Fruit fly (Drosophila melanogaster) whole organism, embryonic: ENCODE data around the gene WDR79.

Experiments used
- Bgb ChIP-seq: fragments of 200-800 bp; sonication (Bioruptor generic); IDR thresholded peaks from 2 replicates; pipeline ENCODE4 v1.3.6; 2022; ENCODE audit warnings: missing biosample characterization, missing genetic modification characterization; ENCODE audit not compliant: partially characterized antibody
- CG10267 ChIP-seq: fragments of 200-800 bp; sonication (Bioruptor generic); optimal IDR thresholded peaks from 2 replicates; lab custom pipeline; 2018; ENCODE audit warnings: missing biosample characterization, mild to moderate bottlenecking, missing genetic modification characterization, moderate library complexity
- CG14710 ChIP-seq: fragments of 200-800 bp; sonication (Bioruptor generic); optimal IDR thresholded peaks from 3 replicates; lab custom pipeline; 2019; ENCODE audit warnings: missing biosample characterization, mild to moderate bottlenecking, missing genetic modification characterization, moderate library complexity
- CG15696 ChIP-seq: fragments of 200-800 bp; sonication (Bioruptor generic); optimal IDR thresholded peaks from 2 replicates; lab custom pipeline; 2019; ENCODE audit warnings: missing biosample characterization, mild to moderate bottlenecking, missing genetic modification characterization, moderate library complexity
- CG16813 ChIP-seq: fragments of 200-800 bp; sonication (Bioruptor generic); IDR thresholded peaks from 3 replicates; pipeline ENCODE4 v1.3.6; 2022; ENCODE audit warnings: missing biosample characterization, missing genetic modification characterization; ENCODE audit not compliant: partially characterized antibody
- CG16863 ChIP-seq: fragments of 200-800 bp; sonication (Bioruptor generic); optimal IDR thresholded peaks from 3 replicates; lab custom pipeline; 2016; ENCODE audit warnings: missing biosample characterization, missing genetic modification characterization
- CG2202 ChIP-seq: fragments of 200-800 bp; sonication (Bioruptor generic); optimal IDR thresholded peaks from 2 replicates; lab custom pipeline; 2018; ENCODE audit warnings: missing biosample characterization, mild to moderate bottlenecking, missing genetic modification characterization
- CG2875 ChIP-seq: fragments of 200-800 bp; sonication (Bioruptor generic); optimal IDR thresholded peaks from 2 replicates; lab custom pipeline; 2017; ENCODE audit warnings: missing biosample characterization, mild to moderate bottlenecking, missing genetic modification characterization, missing genetic modification reagents
- CG4617 ChIP-seq: fragments of 200-800 bp; sonication (Bioruptor generic); optimal IDR thresholded peaks from 3 replicates; lab custom pipeline; 2016; ENCODE audit warnings: missing biosample characterization, missing genetic modification characterization, borderline replicate concordance
- CG4707 ChIP-seq: fragments of 200-800 bp; sonication (Bioruptor generic); optimal IDR thresholded peaks from 2 replicates; lab custom pipeline; 2018; ENCODE audit warnings: missing biosample characterization, mild to moderate bottlenecking, missing genetic modification characterization, moderate library complexity
- CG8478 ChIP-seq: fragments of >200 bp; optimal IDR thresholded peaks from 2 replicates; lab custom pipeline; 2018
- CG8924 ChIP-seq: fragments of 200-800 bp; optimal IDR thresholded peaks from 3 replicates; lab custom pipeline; 2019; ENCODE audit warnings: missing biosample characterization, mild to moderate bottlenecking, missing genetic modification characterization, moderate library complexity
- CG9437 ChIP-seq: fragments of 200-800 bp; sonication (Bioruptor generic); optimal IDR thresholded peaks from 2 replicates; lab custom pipeline; 2018; ENCODE audit warnings: missing biosample characterization, mild to moderate bottlenecking, missing genetic modification characterization
- CG9932 ChIP-seq: fragments of 200-800 bp; sonication (Bioruptor generic); IDR thresholded peaks from 2 replicates; pipeline ENCODE4 v1.3.6; 2022; ENCODE audit warnings: missing biosample characterization, missing genetic modification characterization
- Dip3 ChIP-seq: fragments of 200-800 bp; sonication (Bioruptor generic); optimal IDR thresholded peaks from 3 replicates; lab custom pipeline; 2016; ENCODE audit warnings: missing biosample characterization, missing genetic modification characterization
- Doc3 ChIP-seq: fragments of 200-800 bp; sonication (Bioruptor generic); IDR thresholded peaks from 3 replicates; pipeline ENCODE4 v1.3.6; 2022; ENCODE audit warnings: missing biosample characterization, missing genetic modification characterization; ENCODE audit not compliant: partially characterized antibody
- E2f2 ChIP-seq: fragments of 200-800 bp; sonication (Bioruptor generic); IDR thresholded peaks from 2 replicates; pipeline ENCODE4 v1.3.6; 2022; ENCODE audit warnings: missing biosample characterization, missing genetic modification characterization
- Ets65A ChIP-seq: fragments of 200-800 bp; sonication (Bioruptor generic); peaks from one replicate; lab custom pipeline; 2016; ENCODE audit warnings: missing biosample characterization, missing genetic modification characterization
- HHEX ChIP-seq: fragments of 200-800 bp; sonication (Bioruptor generic); optimal IDR thresholded peaks from 3 replicates; lab custom pipeline; 2017; ENCODE audit warnings: missing biosample characterization, mild to moderate bottlenecking, missing genetic modification characterization, missing genetic modification reagents
- Lhr ChIP-seq: fragments of 200-800 bp; sonication (Bioruptor generic); optimal IDR thresholded peaks from 3 replicates; lab custom pipeline; 2017; ENCODE audit warnings: mild to moderate bottlenecking, missing biosample characterization, missing genetic modification reagents, missing genetic modification characterization
- MBD-R2 ChIP-seq: fragments of 200-800 bp; sonication (Bioruptor generic); IDR thresholded peaks from 2 replicates; pipeline ENCODE4 v1.3.6; 2022; ENCODE audit warnings: missing biosample characterization, missing genetic modification characterization
- NC2α ChIP-seq: fragments of 200-800 bp; sonication (Bioruptor generic); optimal IDR thresholded peaks from 2 replicates; lab custom pipeline; 2016; ENCODE audit warnings: missing biosample characterization, missing genetic modification characterization
- Nf-YB ChIP-seq: fragments of 200-800 bp; sonication (Bioruptor generic); optimal IDR thresholded peaks from 3 replicates; lab custom pipeline; 2019; ENCODE audit warnings: missing biosample characterization, mild to moderate bottlenecking, missing genetic modification characterization, moderate library complexity
- Poxn ChIP-seq: fragments of 200-800 bp; sonication (Bioruptor generic); IDR thresholded peaks from 2 replicates; pipeline ENCODE4 v1.3.6; 2022; ENCODE audit warnings: missing biosample characterization, missing genetic modification characterization
- Trl ChIP-seq, 3 experiments: fragments of >200 bp in 2 of 3; fragments of 200-800 bp in 1 of 3; sonication (Bioruptor generic) in 1 of 3; optimal IDR thresholded peaks; 2 replicates in 1 of 3; 3 replicates in 2 of 3; lab custom pipeline; 2016 to 2017; ENCODE audit warnings: missing biosample characterization in 1 of 3, missing genetic modification characterization in 1 of 3
- amos ChIP-seq: fragments of 200-800 bp; sonication (Bioruptor generic); IDR thresholded peaks from 2 replicates; pipeline ENCODE4 v1.3.6; 2022; ENCODE audit warnings: missing biosample characterization, missing genetic modification characterization; ENCODE audit not compliant: partially characterized antibody
- aop ChIP-seq: fragments of 200-800 bp; sonication (Bioruptor generic); IDR thresholded peaks from 2 replicates; pipeline ENCODE4 v1.3.6; 2022; ENCODE audit warnings: missing biosample characterization, missing genetic modification characterization
- ato ChIP-seq: fragments of 200-800 bp; sonication (Bioruptor generic); IDR thresholded peaks from 2 replicates; pipeline ENCODE4 v1.3.6; 2022; ENCODE audit warnings: missing biosample characterization, missing genetic modification characterization; ENCODE audit not compliant: partially characterized antibody
- cg ChIP-seq: fragments of 200-800 bp; sonication (Bioruptor generic); optimal IDR thresholded peaks from 3 replicates; lab custom pipeline; 2019; ENCODE audit warnings: missing biosample characterization, mild to moderate bottlenecking, missing genetic modification characterization, moderate library complexity
- chm ChIP-seq: fragments of 200-800 bp; sonication (Bioruptor generic); IDR thresholded peaks from 2 replicates; pipeline ENCODE4 v1.3.6; 2022; ENCODE audit warnings: missing biosample characterization, missing genetic modification characterization
- chn ChIP-seq: fragments of 200-800 bp; sonication (Bioruptor generic); optimal IDR thresholded peaks from 2 replicates; lab custom pipeline; 2016; ENCODE audit warnings: missing biosample characterization, missing genetic modification characterization
- crol ChIP-seq: fragments of 200-800 bp; sonication (Bioruptor generic); IDR thresholded peaks from 2 replicates; pipeline ENCODE4 v1.3.6; 2022; ENCODE audit warnings: missing biosample characterization, missing genetic modification characterization
- cwo ChIP-seq: fragments of 200-800 bp; sonication (Bioruptor generic); optimal IDR thresholded peaks from 3 replicates; lab custom pipeline; 2017; ENCODE audit warnings: missing biosample characterization, missing genetic modification characterization, mild to moderate bottlenecking, moderate library complexity, missing genetic modification reagents
- emc ChIP-seq: fragments of 200-800 bp; sonication (Bioruptor generic); optimal IDR thresholded peaks from 2 replicates; lab custom pipeline; 2016; ENCODE audit warnings: missing biosample characterization, missing genetic modification characterization
- eyg ChIP-seq: fragments of 200-800 bp; sonication (Bioruptor generic); optimal IDR thresholded peaks from 3 replicates; lab custom pipeline; 2016; ENCODE audit warnings: missing biosample characterization, missing genetic modification characterization
- fd64A ChIP-seq: fragments of 200-800 bp; sonication (Bioruptor generic); optimal IDR thresholded peaks from 3 replicates; lab custom pipeline; 2018; ENCODE audit warnings: missing biosample characterization, mild to moderate bottlenecking, missing genetic modification characterization
- gcm2 ChIP-seq: fragments of 200-800 bp; sonication (Bioruptor generic); optimal IDR thresholded peaks from 2 replicates; lab custom pipeline; 2016; ENCODE audit warnings: missing biosample characterization, missing genetic modification characterization
- gro ChIP-seq: fragments of 200-800 bp; sonication (Bioruptor generic); optimal IDR thresholded peaks from 2 replicates; lab custom pipeline; 2016; ENCODE audit warnings: missing biosample characterization, missing genetic modification characterization
- hth ChIP-seq: fragments of >200 bp; optimal IDR thresholded peaks from 2 replicates; lab custom pipeline; 2017; ENCODE audit warnings: inconsistent platforms
- kni ChIP-seq: fragments of 200-800 bp; sonication (Bioruptor generic); optimal IDR thresholded peaks from 3 replicates; lab custom pipeline; 2017; ENCODE audit warnings: mild to moderate bottlenecking, missing biosample characterization, missing genetic modification reagents, missing genetic modification characterization
- nerfin-1 ChIP-seq: fragments of 200-800 bp; sonication (Bioruptor generic); optimal IDR thresholded peaks from 3 replicates; lab custom pipeline; 2019; ENCODE audit warnings: missing biosample characterization, mild to moderate bottlenecking, missing genetic modification characterization, moderate library complexity
- nom ChIP-seq: fragments of 200-800 bp; sonication (Bioruptor generic); optimal IDR thresholded peaks from 2 replicates; lab custom pipeline; 2017; ENCODE audit warnings: missing biosample characterization, missing genetic modification characterization, mild to moderate bottlenecking, moderate library complexity, missing genetic modification reagents
- otp ChIP-seq: fragments of 200-800 bp; sonication (Bioruptor generic); IDR thresholded peaks from 3 replicates; pipeline ENCODE4, ENCODE4 v1.3.6; 2022; ENCODE audit warnings: missing biosample characterization, missing genetic modification characterization
- rib ChIP-seq: fragments of 200-800 bp; sonication (Bioruptor generic); IDR thresholded peaks from 2 replicates; pipeline ENCODE4 v1.3.6; 2022; ENCODE audit warnings: missing biosample characterization, missing genetic modification characterization
- run ChIP-seq: fragments of 200-800 bp; sonication (Bioruptor generic); optimal IDR thresholded peaks from 3 replicates; lab custom pipeline; 2018; ENCODE audit warnings: missing biosample characterization, mild to moderate bottlenecking, missing genetic modification characterization
- slbo ChIP-seq: fragments of 200-800 bp; sonication (Bioruptor generic); IDR thresholded peaks from 2 replicates; pipeline ENCODE4 v1.3.6; 2022; ENCODE audit warnings: missing biosample characterization, missing genetic modification characterization
- tll ChIP-seq, 2 experiments: fragments of 200-800 bp in 1 of 2; fragments of >200 bp in 1 of 2; sonication (Bioruptor generic) in 1 of 2; optimal IDR thresholded peaks; 2 replicates each; lab custom pipeline; 2017 to 2019; ENCODE audit warnings: missing biosample characterization in 2 of 2, missing genetic modification characterization in 2 of 2, mild to moderate bottlenecking in 1 of 2, moderate library complexity in 1 of 2
- zen ChIP-seq: fragments of 200-800 bp; sonication (Bioruptor generic); optimal IDR thresholded peaks from 3 replicates; lab custom pipeline; 2018; ENCODE audit warnings: missing biosample characterization, mild to moderate bottlenecking, missing genetic modification characterization, moderate library complexity
- zen2 ChIP-seq: fragments of 200-800 bp; sonication (Bioruptor generic); IDR thresholded peaks from 3 replicates; pipeline ENCODE4 v1.3.6; 2022; ENCODE audit warnings: missing biosample characterization, missing genetic modification characterization; ENCODE audit not compliant: partially characterized antibody

The WDR79 gene

dm6 chr2L:6078757-6079351 is 48.7 kb downstream of the WDR79 start (continued):
- TF ChIP-seq CG16863 (GFP tag; lab: Kevin White, UChicago) (no peak), Bgb (GFP tag; lab: Robert Waterston, UW) (peak; percentile 18; the same call in 1 of the 2 replicates), CG14710 (tag; lab: Kevin White, UChicago) (peak; percentile 27), gro (GFP tag; lab: Kevin White, UChicago) (no peak), nom (GFP tag; lab: Kevin White, UChicago) (peak; percentile 5), NC2α (no peak), Nf-YB (GFP tag; lab: Kevin White, UChicago) (peak; percentile 31), cg (peak; percentile 82), slbo (GFP tag; lab: Robert Waterston, UW) (no peak), gcm2 (GFP tag; lab: Kevin White, UChicago) (peak; percentile 25), aop (peak; percentile 86), ato (GFP tag; lab: Robert Waterston, UW) (no peak), CG15696 (tag; lab: Kevin White, UChicago) (peak; percentile 14), HHEX (no peak), zen (tag; lab: Kevin White, UChicago) (peak; percentile 82), CG2875 (GFP tag; lab: Kevin White, UChicago) (peak; percentile 11), Trl (optimal IDR thresholded peaks at IDR 0.05; lab: Kevin White, UChicago) (peak; percentile 10 to 83), Trl (GFP tag; optimal IDR thresholded peaks at IDR 0.05; lab: Kevin White, UChicago) (no peak), CG10267 (tag; lab: Kevin White, UChicago) (no peak), chn (GFP tag; lab: Kevin White, UChicago) (peak; percentile 69), CG9437 (GFP tag; lab: Kevin White, UChicago) (no peak), Lhr (GFP tag; lab: Kevin White, UChicago) (no peak), otp (GFP tag; lab: Robert Waterston, UW) (0 out of 3 replicates have a peak, but pooled peaks have one; percentile 36), CG4617 (GFP tag; lab: Kevin White, UChicago) (no peak), CG9932 (GFP tag; lab: Robert Waterston, UW) (no peak), CG4707 (GFP tag; lab: Kevin White, UChicago) (no peak), hth (lab: Kevin White, UChicago) (no peak), fd64A (GFP tag; lab: Kevin White, UChicago) (peak; percentile 38), CG2202 (tag; lab: Kevin White, UChicago) (no peak), crol (GFP tag; lab: Robert Waterston, UW) (peak; percentile 98), emc (GFP tag; lab: Kevin White, UChicago) (no peak), CG8478 (lab: Kevin White, UChicago) (peak; percentile 75), eyg (GFP tag; lab: Kevin White, UChicago) (no peak), nerfin-1 (peak; percentile 27), kni (GFP tag; lab: Kevin White, UChicago) (peak; percentile 99), rib (GFP tag; lab: Robert Waterston, UW) (peak; percentile 92), Doc3 (GFP tag; lab: Robert Waterston, UW) (no peak), cwo (peak; percentile 98), Dip3 (GFP tag; lab: Kevin White, UChicago) (no peak), CG16813 (GFP tag; lab: Robert Waterston, UW) (0 out of 3 replicates have a peak, but pooled peaks have one; percentile 28), CG8924 (tag; lab: Kevin White, UChicago) (peak; percentile 32), E2f2 (GFP tag; lab: Robert Waterston, UW) (no peak), Poxn (GFP tag; lab: Robert Waterston, UW) (no peak), amos (GFP tag; lab: Robert Waterston, UW) (0 out of 2 replicates have a peak, but pooled peaks have one; percentile 20), zen2 (GFP tag; lab: Robert Waterston, UW) (no peak), Ets65A (GFP tag; lab: Kevin White, UChicago) (peak; percentile 29), MBD-R2 (GFP tag; lab: Robert Waterston, UW) (no peak), run (tag; lab: Kevin White, UChicago) (no peak), chm (GFP tag; lab: Robert Waterston, UW) (peak; percentile 41; the same call in 1 of the 2 replicates), tll (GFP tag; optimal IDR thresholded peaks at IDR 0.05; lab: Kevin White, UChicago) (peak in 1 of 2 experiments; percentile 98)
